Worm (Caenorhabditis elegans) whole organism, early embryonic: ENCODE data around the gene lgc-48.
A peak's percentile ranks its signal among the peaks of the same experiment; 100 is the strongest.

Source experiments
- ceh-13 ChIP-seq: fragments of 200-800 bp; sonication (Bioruptor generic); optimal IDR thresholded peaks from 2 replicates; lab custom pipeline; 2018; ENCODE audit warnings: mild to moderate bottlenecking, missing genetic modification characterization, missing compliant biosample characterization
- ceh-36 ChIP-seq: sonication (generic microtip); optimal IDR thresholded peaks from 2 replicates; lab custom pipeline; 2016; ENCODE audit warnings: missing genetic modification characterization, inconsistent platforms, missing compliant biosample characterization
- flt-1 ChIP-seq: fragments of 200-800 bp; sonication (Bioruptor generic); IDR thresholded peaks from 2 replicates; pipeline ENCODE4 v1.3.6; 2022; ENCODE audit warnings: missing genetic modification characterization, missing compliant biosample characterization
- tbx-37 ChIP-seq: fragments of 200-800 bp; sonication (Bioruptor generic); conservative IDR thresholded peaks from 2 replicates; pipeline ENCODE4 v1.3.6; 2022; ENCODE audit warnings: missing genetic modification reagents, missing genetic modification characterization, missing compliant biosample characterization

The lgc-48 gene

ce11 chrV:13391378-13392258 is 51.6 kb downstream of the lgc-48 start, which contains the start of gene somi-1:
Gene somi-1, minus strand, starts transcription at chrV:13391395.
- TF ChIP-seq ceh-13 (GFP tag; lab: Kevin White, UChicago) (no peak), flt-1 (GFP tag; lab: Robert Waterston, UW) (no peak), tbx-37 (GFP tag; lab: Robert Waterston, UW) (peak; percentile 5; the same call in 1 of the 2 replicates), ceh-36 (tag; lab: Kevin White, UChicago) (no peak)
